Worm (Caenorhabditis elegans) whole organism, dauer: ENCODE results near the gene abhd-3.2.
A peak's percentile ranks its signal among the peaks of the same experiment; 100 is the strongest.

ENCODE experiments used
- unc-62 ChIP-seq: sonication (generic microtip); optimal IDR thresholded peaks from 2 replicates; lab custom pipeline; 2017; ENCODE audit warnings: missing biosample characterization, missing genetic modification reagents, missing genetic modification characterization

The abhd-3.2 gene

ce11 chrX:991274-991673, 13.5 kb upstream of the abhd-3.2 start, which contains the start of the genes C09E10.3 and dgk-1:
TSS of gene C09E10.3 (minus strand) at chrX:991374.
TSS of gene dgk-1 (minus strand) at chrX:991456.
- no peak for TF ChIP-seq unc-62 (GFP tag; lab: Kevin White, UChicago)

- TF ChIP-seq unc-62 (GFP tag; lab: Kevin White, UChicago): no peak
Measured at ce11 chrX:986463-986862, 8.7 kb upstream of the abhd-3.2 start.

ce11 chrX:982598-982997, 4.8 kb upstream of the abhd-3.2 start:
- TF ChIP-seq unc-62 (GFP tag; lab: Kevin White, UChicago): no peak

- TF ChIP-seq unc-62 (GFP tag; lab: Kevin White, UChicago): no peak
Measured at ce11 chrX:980252-981009, 2.6 kb upstream of the abhd-3.2 start, which contains the start of gene C44C1.1. TSS of gene C44C1.1 (plus strand) at chrX:980776.

ce11 chrX:975236-975535, 2.6 kb downstream of the abhd-3.2 start:
- no peak for TF ChIP-seq unc-62 (GFP tag; lab: Kevin White, UChicago)

- no peak for TF ChIP-seq unc-62 (GFP tag; lab: Kevin White, UChicago)
Measured at ce11 chrX:974499-975235, 3.1 kb downstream of the abhd-3.2 start, which contains the start of gene vps-45. TSS of gene vps-45 (minus strand) at chrX:974848.

ce11 chrX:970072-970471, 7.7 kb downstream of the abhd-3.2 start, which contains the start of gene C44C1.6:
TSS of gene C44C1.6 (minus strand) at chrX:970270.
- no peak for TF ChIP-seq unc-62 (GFP tag; lab: Kevin White, UChicago)

- TF ChIP-seq unc-62 (GFP tag; lab: Kevin White, UChicago): no peak
Measured at ce11 chrX:963171-963570, 14.6 kb downstream of the abhd-3.2 start, which contains the start of gene ncs-1. TSS of gene ncs-1 (minus strand) at chrX:963271.

- TF ChIP-seq unc-62 (GFP tag; lab: Kevin White, UChicago): no peak
Measured at ce11 chrX:960139-960538, 17.7 kb downstream of the abhd-3.2 start.

ce11 chrX:957581-957980, 20.2 kb downstream of the abhd-3.2 start, which contains the start of gene chil-10:
TSS of gene chil-10 (plus strand) at chrX:957881.
- no peak for TF ChIP-seq unc-62 (GFP tag; lab: Kevin White, UChicago)

- TF ChIP-seq unc-62 (GFP tag; lab: Kevin White, UChicago): no peak
Measured at ce11 chrX:954499-955061, 23.2 kb downstream of the abhd-3.2 start, which contains the start of gene apm-3. TSS of gene apm-3 (plus strand) at chrX:954975.

- TF ChIP-seq unc-62 (GFP tag; lab: Kevin White, UChicago): no peak
Measured at ce11 chrX:952557-953083, 25.2 kb downstream of the abhd-3.2 start.

- no peak for TF ChIP-seq unc-62 (GFP tag; lab: Kevin White, UChicago)
Measured at ce11 chrX:950482-950881, 27.3 kb downstream of the abhd-3.2 start, which contains the start of gene arr-1. TSS of gene arr-1 (plus strand) at chrX:950782.

- TF ChIP-seq unc-62 (GFP tag; lab: Kevin White, UChicago): peak; percentile 35
Measured at ce11 chrX:949466-949865, 28.3 kb downstream of the abhd-3.2 start.

- no peak for TF ChIP-seq unc-62 (GFP tag; lab: Kevin White, UChicago)
Measured at ce11 chrX:948783-949182, 29.0 kb downstream of the abhd-3.2 start, which contains the start of gene sms-2. TSS of gene sms-2 (minus strand) at chrX:948883.

ce11 chrX:947885-948284, 29.9 kb downstream of the abhd-3.2 start:
- no peak for TF ChIP-seq unc-62 (GFP tag; lab: Kevin White, UChicago)
